Worm (Caenorhabditis elegans): ENCODE measurements around the gene H04D03.6.
A peak's percentile ranks its signal among the peaks of the same experiment; 100 is the strongest.

Gene H04D03.6

DNA sequence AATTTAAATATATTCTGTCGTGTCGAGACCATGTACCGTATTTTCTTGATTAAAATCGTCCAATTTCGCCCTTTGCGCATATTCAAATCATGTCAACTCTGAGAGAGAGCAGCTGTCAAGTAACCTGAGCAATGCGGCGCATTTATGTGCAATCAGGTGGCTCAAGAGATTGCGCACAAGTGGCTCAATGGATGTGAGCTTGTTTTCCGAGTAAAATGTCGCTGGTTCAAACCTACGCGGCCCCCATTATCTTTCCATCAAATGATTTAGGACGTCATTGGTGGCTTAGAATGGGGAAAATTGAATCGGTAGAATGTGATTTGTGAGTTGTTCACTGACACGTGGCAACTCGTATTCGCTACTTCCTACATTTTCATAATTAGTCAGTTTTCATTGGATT is 6.6 kb downstream of the H04D03.6 start (continued):
- no peak for TF ChIP-seq nhr-76 (tag; optimal IDR thresholded peaks at IDR 0.05)
- TF ChIP-seq unc-62 (GFP tag; optimal IDR thresholded peaks at IDR 0.05), result peak; percentile 73
- TF ChIP-seq mab-5 (tag; optimal IDR thresholded peaks at IDR 0.05), result peak; percentile 54
- peak; percentile 2 for TF ChIP-seq ham-2 (GFP tag; optimal IDR thresholded peaks at IDR 0.05)
- no peak for TF ChIP-seq nhr-2 (tag; optimal IDR thresholded peaks at IDR 0.05)
- no peak for TF ChIP-seq nhr-12 (tag; optimal IDR thresholded peaks at IDR 0.05)
- TF ChIP-seq M03D4.4 (tag; optimal IDR thresholded peaks at IDR 0.05), result peak; percentile 75

DNA sequence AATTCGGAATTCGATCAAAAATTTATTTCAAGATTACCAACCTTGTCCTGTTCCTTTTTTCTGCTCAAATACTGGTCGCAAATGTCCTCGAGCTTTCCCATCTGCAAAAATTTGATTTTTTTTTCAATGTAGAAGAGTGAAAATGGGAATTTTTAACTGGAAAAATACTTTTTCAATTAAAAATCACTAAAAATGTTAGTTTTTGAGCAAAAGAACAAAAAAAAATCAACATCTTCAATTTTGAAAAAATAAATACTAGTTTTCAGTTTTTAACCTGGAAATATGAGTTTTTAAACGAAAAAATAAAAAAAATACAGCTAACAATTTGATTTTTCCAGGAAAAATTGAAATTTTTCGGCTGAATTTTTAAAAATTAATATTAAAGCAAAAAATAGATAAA is 10.8 kb downstream of the H04D03.6 start, which contains the start of gene prp-3:
Gene prp-3, minus strand, starts transcription at position 101 of the 400 bp plus-strand sequence.
- TF ChIP-seq snpc-4 (tag; optimal IDR thresholded peaks at IDR 0.05) (no peak), sptf-1 (tag; optimal IDR thresholded peaks at IDR 0.05) (no peak), lsy-2 (tag; optimal IDR thresholded peaks at IDR 0.05) (no peak), zip-8 (tag; optimal IDR thresholded peaks at IDR 0.05) (no peak), mls-2 (tag; optimal IDR thresholded peaks at IDR 0.05) (no peak), mep-1 (tag; optimal IDR thresholded peaks at IDR 0.05) (no peak), lin-13 (tag; optimal IDR thresholded peaks at IDR 0.05) (no peak), unc-39 (tag; optimal IDR thresholded peaks at IDR 0.05) (no peak), cnd-1 (tag; optimal IDR thresholded peaks at IDR 0.05) (no peak), ham-2 (GFP tag; optimal IDR thresholded peaks at IDR 0.05) (no peak), unc-120 (tag; optimal IDR thresholded peaks at IDR 0.05; ENCODE audit: poor library complexity, severe bottlenecking) (no peak), flh-1 (GFP tag; optimal IDR thresholded peaks at IDR 0.05) (no peak), lin-32 (GFP tag; optimal IDR thresholded peaks at IDR 0.05) (no peak), elt-1 (tag; optimal IDR thresholded peaks at IDR 0.05; ENCODE audit: borderline replicate concordance, insufficient read depth) (no peak), M03D4.4 (tag; optimal IDR thresholded peaks at IDR 0.05) (no peak), nhr-237 (tag; optimal IDR thresholded peaks at IDR 0.05) (no peak), mab-5 (tag; optimal IDR thresholded peaks at IDR 0.05) (no peak), ceh-83 (GFP tag; optimal IDR thresholded peaks at IDR 0.05) (no peak), pha-4 (tag; optimal IDR thresholded peaks at IDR 0.05) (no peak)

DNA sequence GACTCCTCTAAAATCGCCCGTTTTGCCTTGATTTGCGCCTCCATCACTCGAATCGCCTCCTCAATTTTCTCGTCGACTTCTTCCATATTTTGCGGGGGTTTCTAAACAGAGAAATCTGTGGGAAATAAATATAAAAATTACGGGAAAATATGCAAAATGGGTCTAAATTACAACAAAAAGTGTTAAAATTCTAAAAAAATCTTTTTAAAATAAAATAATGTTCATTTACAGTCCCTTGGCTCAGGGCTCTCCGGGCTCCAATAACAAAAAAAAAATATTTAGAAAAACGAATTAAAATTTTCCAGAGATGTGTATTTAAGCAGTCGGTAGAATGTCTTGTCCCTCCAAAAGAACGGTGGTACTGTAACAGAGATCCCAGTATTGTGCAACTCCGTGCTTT is 14.8 kb downstream of the H04D03.6 start, which contains the start of gene M03C11.6:
Gene M03C11.6, minus strand, starts transcription at position 101 of the 400 bp plus-strand sequence.
- TF ChIP-seq ceh-83 (GFP tag; optimal IDR thresholded peaks at IDR 0.05) (no peak), drap-1 (GFP tag; optimal IDR thresholded peaks at IDR 0.05) (no peak), ces-1 (GFP tag; optimal IDR thresholded peaks at IDR 0.05) (no peak), ham-2 (GFP tag; optimal IDR thresholded peaks at IDR 0.05) (no peak), nhr-76 (tag; optimal IDR thresholded peaks at IDR 0.05) (no peak), unc-120 (tag; optimal IDR thresholded peaks at IDR 0.05; ENCODE audit: poor library complexity, severe bottlenecking) (no peak), unc-62 (GFP tag; optimal IDR thresholded peaks at IDR 0.05) (no peak), cnd-1 (tag; optimal IDR thresholded peaks at IDR 0.05) (no peak)

ce11 chrIII:10421680-10422079 is 17.0 kb downstream of the H04D03.6 start:
- TF ChIP-seq lin-32 (GFP tag; optimal IDR thresholded peaks at IDR 0.05) (no peak), lsy-2 (tag; optimal IDR thresholded peaks at IDR 0.05) (no peak), unc-39 (tag; optimal IDR thresholded peaks at IDR 0.05) (no peak), ham-2 (GFP tag; optimal IDR thresholded peaks at IDR 0.05) (no peak), unc-120 (tag; optimal IDR thresholded peaks at IDR 0.05; ENCODE audit: poor library complexity, severe bottlenecking) (no peak), nhr-76 (tag; optimal IDR thresholded peaks at IDR 0.05) (no peak), ztf-11 (tag; optimal IDR thresholded peaks at IDR 0.05) (no peak), ceh-83 (GFP tag; optimal IDR thresholded peaks at IDR 0.05) (no peak), nhr-28 (tag; optimal IDR thresholded peaks at IDR 0.05) (no peak), elt-1 (tag; optimal IDR thresholded peaks at IDR 0.05; ENCODE audit: borderline replicate concordance, insufficient read depth) (no peak), zip-8 (tag; optimal IDR thresholded peaks at IDR 0.05) (no peak), blmp-1 (tag; optimal IDR thresholded peaks at IDR 0.05) (no peak), nhr-237 (tag; optimal IDR thresholded peaks at IDR 0.05) (no peak), ces-1 (GFP tag; optimal IDR thresholded peaks at IDR 0.05) (no peak), ceh-39 (tag; optimal IDR thresholded peaks at IDR 0.05) (no peak), mab-5 (tag; optimal IDR thresholded peaks at IDR 0.05) (no peak), ceh-43 (GFP tag; optimal IDR thresholded peaks at IDR 0.05) (no peak), lin-13 (tag; optimal IDR thresholded peaks at IDR 0.05) (no peak), mls-2 (tag; optimal IDR thresholded peaks at IDR 0.05) (no peak)

ce11 chrIII:10415822-10416221 is 22.9 kb downstream of the H04D03.6 start, which contains the start of gene ymel-1:
Gene ymel-1, plus strand, starts transcription at chrIII:10416139.
- TF ChIP-seq snpc-4 (tag; optimal IDR thresholded peaks at IDR 0.05) (no peak), M03D4.4 (tag; optimal IDR thresholded peaks at IDR 0.05) (peak; percentile 25)
